Worm (Caenorhabditis elegans) whole organism, early embryonic: ENCODE results near the gene srz-79.

Experiments used
- B0310.2 ChIP-seq: sonication (generic microtip); optimal IDR thresholded peaks from 2 replicates; lab custom pipeline; 2016; ENCODE audit warnings: mild to moderate bottlenecking, missing genetic modification characterization, missing compliant biosample characterization
- F13C5.2 ChIP-seq: sonication (generic microtip); optimal IDR thresholded peaks from 2 replicates; lab custom pipeline; 2017; ENCODE audit warnings: mild to moderate bottlenecking, missing genetic modification characterization, inconsistent platforms, missing compliant biosample characterization
- aly-1 ChIP-seq: sonication (generic microtip); optimal IDR thresholded peaks from 2 replicates; lab custom pipeline; 2016; ENCODE audit warnings: missing genetic modification characterization, missing compliant biosample characterization
- ama-1 ChIP-seq: fragments of 150-350 bp; optimal IDR thresholded peaks from 2 replicates; lab custom pipeline; 2014
- ceh-13 ChIP-seq: fragments of 200-800 bp; sonication (Bioruptor generic); optimal IDR thresholded peaks from 2 replicates; lab custom pipeline; 2018; ENCODE audit warnings: mild to moderate bottlenecking, missing genetic modification characterization, missing compliant biosample characterization
- ceh-36 ChIP-seq: sonication (generic microtip); optimal IDR thresholded peaks from 2 replicates; lab custom pipeline; 2016; ENCODE audit warnings: missing genetic modification characterization, inconsistent platforms, missing compliant biosample characterization
- ets-7 ChIP-seq: sonication (generic microtip); optimal IDR thresholded peaks from 2 replicates; lab custom pipeline; 2016; ENCODE audit warnings: missing genotype, missing genetic modification characterization, missing compliant biosample characterization
- flt-1 ChIP-seq: fragments of 200-800 bp; sonication (Bioruptor generic); IDR thresholded peaks from 2 replicates; pipeline ENCODE4 v1.3.6; 2022; ENCODE audit warnings: missing genetic modification characterization, missing compliant biosample characterization
- hmbx-1 ChIP-seq: sonication (generic microtip); optimal IDR thresholded peaks from 2 replicates; lab custom pipeline; 2016; ENCODE audit warnings: mild to moderate bottlenecking, missing genetic modification characterization, missing compliant biosample characterization
- hmg-4 ChIP-seq: fragments of 200-800 bp; sonication (Bioruptor generic); optimal IDR thresholded peaks from 2 replicates; lab custom pipeline; 2018; ENCODE audit warnings: mild to moderate bottlenecking, missing genetic modification characterization, missing compliant biosample characterization
- hnd-1 ChIP-seq: sonication (generic microtip); optimal IDR thresholded peaks from 2 replicates; lab custom pipeline; 2016; ENCODE audit warnings: missing genetic modification characterization, missing compliant biosample characterization
- pes-1 ChIP-seq: fragments of 200-800 bp; sonication (Bioruptor generic); IDR thresholded peaks from 2 replicates; pipeline ENCODE4 v1.3.6; 2022; ENCODE audit warnings: missing genetic modification reagents, missing genetic modification characterization, missing compliant biosample characterization
- scrt-1 ChIP-seq: fragments of 200-800 bp; sonication (Bioruptor generic); IDR thresholded peaks from 2 replicates; pipeline ENCODE4 v1.3.6; 2022; ENCODE audit warnings: missing genetic modification characterization, missing compliant biosample characterization
- sea-1 ChIP-seq: fragments of 200-800 bp; sonication (Bioruptor generic); conservative IDR thresholded peaks from 2 replicates; pipeline ENCODE4 v1.3.6; 2022; ENCODE audit warnings: missing genetic modification characterization, missing compliant biosample characterization
- tbx-11 ChIP-seq: fragments of 200-800 bp; sonication (Bioruptor generic); IDR thresholded peaks from 2 replicates; pipeline ENCODE4 v1.3.6; 2022; ENCODE audit warnings: missing genetic modification characterization, missing compliant biosample characterization
- tbx-37 ChIP-seq: fragments of 200-800 bp; sonication (Bioruptor generic); conservative IDR thresholded peaks from 2 replicates; pipeline ENCODE4 v1.3.6; 2022; ENCODE audit warnings: missing genetic modification reagents, missing genetic modification characterization, missing compliant biosample characterization
- tra-4 ChIP-seq: sonication (generic microtip); optimal IDR thresholded peaks from 2 replicates; lab custom pipeline; 2017; ENCODE audit warnings: missing genetic modification characterization, missing compliant biosample characterization

Gene srz-79

DNA sequence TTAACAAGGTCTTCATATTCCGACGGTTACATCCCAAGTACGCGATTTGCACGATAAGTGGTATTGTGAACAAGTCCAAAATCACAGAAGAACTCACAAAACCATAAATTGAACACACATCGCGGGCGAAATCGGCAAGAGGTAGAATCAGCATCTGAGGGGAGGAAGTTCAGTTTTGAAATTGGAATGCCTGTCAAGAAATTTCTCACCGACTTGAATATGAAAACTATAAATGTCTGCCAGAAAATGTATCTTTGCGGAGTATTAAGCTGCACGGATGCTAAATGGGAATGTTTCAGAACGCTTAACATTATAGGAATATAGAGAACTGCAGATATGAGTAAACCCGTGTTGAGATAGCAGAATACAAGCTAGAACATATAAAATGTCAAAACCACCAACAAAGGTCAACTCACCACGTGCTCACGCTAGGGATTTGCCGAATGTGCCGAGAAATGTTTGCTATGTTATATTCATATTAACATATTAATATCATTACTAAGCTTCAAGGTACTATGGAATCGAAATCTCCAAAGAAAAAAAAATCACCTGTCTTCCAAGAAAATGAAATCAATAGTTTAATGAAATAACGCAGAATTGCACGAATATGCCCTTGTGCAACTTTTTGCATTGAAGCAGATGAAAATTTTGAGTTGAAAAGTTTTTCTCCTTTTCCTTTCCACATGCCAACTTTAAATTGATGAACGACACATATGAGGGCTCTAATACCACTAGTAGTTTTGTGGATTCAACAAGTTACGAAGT lies 11.0 kb upstream of the srz-79 start, which contains the start of gene srz-82:
TSS of gene srz-82 (plus strand) at position 701 of the 765 bp plus-strand sequence.
- TF ChIP-seq ama-1 (no peak), hmbx-1 (tag; lab: Kevin White, UChicago) (no peak), sea-1 (GFP tag; lab: Robert Waterston, UW) (no peak), scrt-1 (GFP tag; lab: Robert Waterston, UW) (no peak), ets-7 (tag; lab: Kevin White, UChicago) (no peak), ceh-36 (tag; lab: Kevin White, UChicago) (no peak), ceh-13 (GFP tag; lab: Kevin White, UChicago) (no peak), hnd-1 (tag; lab: Kevin White, UChicago) (no peak), pes-1 (no peak), flt-1 (no peak), aly-1 (tag; lab: Kevin White, UChicago) (no peak), tra-4 (no peak), tbx-37 (GFP tag; lab: Robert Waterston, UW) (no peak), tbx-11 (GFP tag; lab: Robert Waterston, UW) (no peak), B0310.2 (tag; lab: Kevin White, UChicago) (no peak), hmg-4 (GFP tag; lab: Kevin White, UChicago) (no peak), F13C5.2 (tag; lab: Kevin White, UChicago) (no peak)

DNA sequence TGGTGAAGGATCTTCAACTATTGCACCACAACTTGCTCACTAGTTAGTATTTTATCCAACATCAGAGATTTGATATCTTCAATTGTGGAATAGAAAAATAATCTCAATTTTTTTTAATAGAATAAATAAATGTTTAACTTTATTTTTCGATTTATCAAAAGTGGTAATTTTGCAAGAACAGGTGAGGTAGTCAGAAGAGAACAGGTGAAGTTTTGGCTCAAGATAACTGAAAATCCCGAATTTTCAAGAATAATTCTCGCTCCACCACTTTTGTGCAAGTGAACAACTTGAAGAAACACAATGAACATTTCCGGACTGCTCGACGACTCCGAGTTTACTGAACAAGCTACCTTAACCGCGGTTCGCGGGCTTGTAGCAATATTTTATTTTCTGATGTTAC lies 1.9 kb upstream of the srz-79 start, which contains the start of gene srz-78:
TSS of gene srz-78 (plus strand) at position 301 of the 400 bp plus-strand sequence.
- TF ChIP-seq scrt-1 (GFP tag; lab: Robert Waterston, UW) (no peak), aly-1 (tag; lab: Kevin White, UChicago) (no peak), hmbx-1 (tag; lab: Kevin White, UChicago) (no peak), pes-1 (no peak), tbx-11 (GFP tag; lab: Robert Waterston, UW) (no peak), tbx-37 (GFP tag; lab: Robert Waterston, UW) (no peak), flt-1 (no peak)

ce11 chrIV:3496358-3496757 lies 2.9 kb downstream of the srz-79 start, which contains the start of gene C09G12.17:
TSS of gene C09G12.17 (minus strand) at chrIV:3496458.
- TF ChIP-seq flt-1, result no peak
- TF ChIP-seq ets-7 (tag; lab: Kevin White, UChicago), result no peak
- TF ChIP-seq ceh-13 (GFP tag; lab: Kevin White, UChicago), result no peak
- no peak for TF ChIP-seq hnd-1 (tag; lab: Kevin White, UChicago)
- TF ChIP-seq ceh-36 (tag; lab: Kevin White, UChicago), result no peak
- no peak for TF ChIP-seq hmbx-1 (tag; lab: Kevin White, UChicago)
- no peak for TF ChIP-seq sea-1 (GFP tag; lab: Robert Waterston, UW)

- no peak for TF ChIP-seq tbx-11 (GFP tag; lab: Robert Waterston, UW)
- TF ChIP-seq ceh-13 (GFP tag; lab: Kevin White, UChicago), result no peak
- TF ChIP-seq scrt-1 (GFP tag; lab: Robert Waterston, UW), result no peak
- no peak for TF ChIP-seq ceh-36 (tag; lab: Kevin White, UChicago)
- TF ChIP-seq F13C5.2 (tag; lab: Kevin White, UChicago), result no peak
- no peak for TF ChIP-seq sea-1 (GFP tag; lab: Robert Waterston, UW)
- TF ChIP-seq hnd-1 (tag; lab: Kevin White, UChicago), result no peak
- TF ChIP-seq flt-1, result no peak
- no peak for TF ChIP-seq ets-7 (tag; lab: Kevin White, UChicago)
- no peak for TF ChIP-seq B0310.2 (tag; lab: Kevin White, UChicago)
- TF ChIP-seq tbx-37 (GFP tag; lab: Robert Waterston, UW), result no peak
- no peak for TF ChIP-seq aly-1 (tag; lab: Kevin White, UChicago)
- TF ChIP-seq ama-1, result no peak
- no peak for TF ChIP-seq hmbx-1 (tag; lab: Kevin White, UChicago)
These were observed 4.5 kb downstream of the srz-79 start, which contains the start of gene ceh-53 for ce11 chrIV:3497909-3498308. TSS of gene ceh-53 (plus strand) at chrIV:3498209.

DNA sequence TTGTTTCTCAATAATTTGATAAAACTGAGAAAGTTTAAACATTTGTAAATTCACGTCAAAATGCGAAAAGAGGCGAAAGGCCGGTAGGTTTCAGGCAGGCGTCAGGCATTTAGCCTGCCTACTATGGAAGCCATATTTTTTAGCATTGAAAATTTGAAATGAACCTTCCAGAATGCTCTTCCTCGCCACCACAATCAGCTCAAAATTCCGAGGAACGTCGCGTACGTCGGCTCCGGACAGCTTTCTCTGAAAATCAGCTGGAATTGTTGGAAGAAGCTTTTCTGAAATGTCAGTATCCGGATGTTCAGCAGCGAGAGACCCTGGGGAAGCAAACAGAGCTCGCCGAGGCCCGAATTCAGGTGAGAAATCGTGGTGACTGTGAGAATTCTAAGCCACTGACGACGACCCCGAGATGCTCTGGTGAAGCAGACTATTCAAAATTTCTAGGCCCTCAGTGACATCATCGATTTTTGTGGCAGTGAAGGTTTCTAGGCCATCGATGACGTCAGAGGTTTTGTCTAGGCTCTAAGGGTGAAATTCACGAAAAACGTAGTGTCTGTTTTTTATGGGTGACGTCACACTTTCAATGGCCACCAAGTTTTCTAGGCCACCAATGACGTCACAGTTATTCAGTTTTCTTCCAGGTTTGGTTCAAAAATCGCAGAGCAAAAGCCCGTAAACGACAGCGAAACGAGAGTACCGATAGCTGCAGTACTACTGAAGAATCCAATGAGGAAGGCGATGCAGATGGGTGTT lies 8.7 kb downstream of the srz-79 start:
- no peak for TF ChIP-seq hnd-1 (tag; lab: Kevin White, UChicago)
- TF ChIP-seq pes-1, result no peak
- no peak for TF ChIP-seq sea-1 (GFP tag; lab: Robert Waterston, UW)

DNA sequence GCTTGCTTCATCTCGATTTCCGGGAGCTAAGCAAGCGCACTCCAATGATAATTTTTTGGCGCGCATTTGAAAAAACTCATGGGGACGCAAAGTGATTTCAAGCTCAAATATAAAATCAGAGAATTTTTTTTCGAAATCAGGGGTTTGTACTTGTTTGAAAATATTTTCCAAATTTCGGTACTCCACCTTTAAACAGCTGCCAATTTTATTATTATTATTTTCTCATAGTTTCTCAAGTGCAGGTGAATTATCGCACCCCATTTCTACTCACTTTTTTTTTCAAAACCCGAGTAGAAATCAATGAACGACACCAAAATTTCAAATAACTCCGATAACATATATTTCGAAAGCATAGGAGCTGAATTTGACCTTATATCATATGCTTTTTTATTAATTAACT lies 10.7 kb downstream of the srz-79 start, which contains the start of gene srz-83:
TSS of gene srz-83 (plus strand) at position 301 of the 400 bp plus-strand sequence.
- TF ChIP-seq hmg-4 (GFP tag; lab: Kevin White, UChicago), result no peak
- TF ChIP-seq B0310.2 (tag; lab: Kevin White, UChicago), result no peak
- TF ChIP-seq hnd-1 (tag; lab: Kevin White, UChicago), result no peak
- TF ChIP-seq aly-1 (tag; lab: Kevin White, UChicago), result no peak
- no peak for TF ChIP-seq tbx-11 (GFP tag; lab: Robert Waterston, UW)
- no peak for TF ChIP-seq tra-4
- no peak for TF ChIP-seq pes-1
- no peak for TF ChIP-seq sea-1 (GFP tag; lab: Robert Waterston, UW)
- TF ChIP-seq ama-1, result no peak
- TF ChIP-seq ets-7 (tag; lab: Kevin White, UChicago), result no peak
- TF ChIP-seq ceh-13 (GFP tag; lab: Kevin White, UChicago), result no peak
- no peak for TF ChIP-seq flt-1
- TF ChIP-seq hmbx-1 (tag; lab: Kevin White, UChicago), result no peak
- TF ChIP-seq scrt-1 (GFP tag; lab: Robert Waterston, UW), result no peak
- TF ChIP-seq ceh-36 (tag; lab: Kevin White, UChicago), result no peak
- TF ChIP-seq F13C5.2 (tag; lab: Kevin White, UChicago), result no peak
- no peak for TF ChIP-seq tbx-37 (GFP tag; lab: Robert Waterston, UW)
